Fruit fly (Drosophila melanogaster) whole organism, embryonic: ENCODE measurements around the gene zfh2.
A peak's percentile ranks its signal among the peaks of the same experiment; 100 is the strongest.

Source experiments
- Ada2b ChIP-seq: fragments of 200-800 bp; sonication (Bioruptor generic); IDR thresholded peaks from 2 replicates; pipeline ENCODE4 v1.3.6; 2022; ENCODE audit warnings: missing biosample characterization, missing genetic modification characterization
- CG11723 ChIP-seq: fragments of 200-800 bp; sonication (Bioruptor generic); optimal IDR thresholded peaks from 2 replicates; lab custom pipeline; 2017; ENCODE audit warnings: missing biosample characterization, mild to moderate bottlenecking, missing genetic modification characterization
- CG1233 ChIP-seq: fragments of 200-800 bp; sonication (Bioruptor generic); optimal IDR thresholded peaks from 4 replicates; lab custom pipeline; 2018; ENCODE audit warnings: missing biosample characterization, mild to moderate bottlenecking, missing genetic modification characterization
- CG12769 ChIP-seq: fragments of 200-800 bp; sonication (Bioruptor generic); optimal IDR thresholded peaks from 2 replicates; lab custom pipeline; 2019; ENCODE audit warnings: missing biosample characterization, mild to moderate bottlenecking, missing genetic modification characterization, moderate library complexity
- CG13624 ChIP-seq: fragments of 200-800 bp; sonication (Bioruptor generic); optimal IDR thresholded peaks from 2 replicates; lab custom pipeline; 2016; ENCODE audit warnings: missing biosample characterization, missing genetic modification characterization
- CG14965 ChIP-seq: fragments of 200-800 bp; sonication (Bioruptor generic); optimal IDR thresholded peaks from 2 replicates; lab custom pipeline; 2016; ENCODE audit warnings: missing biosample characterization, missing genetic modification characterization, borderline replicate concordance
- CG17568 ChIP-seq: fragments of 200-800 bp; sonication (Bioruptor generic); optimal IDR thresholded peaks from 2 replicates; lab custom pipeline; 2018; ENCODE audit warnings: missing biosample characterization, mild to moderate bottlenecking, missing genetic modification characterization, moderate library complexity
- CG17829 ChIP-seq: fragments of 200-800 bp; optimal IDR thresholded peaks from 2 replicates; lab custom pipeline; 2019; ENCODE audit warnings: missing biosample characterization, mild to moderate bottlenecking, missing genetic modification characterization, moderate library complexity
- CG18619 ChIP-seq: fragments of 200-800 bp; sonication (Bioruptor generic); optimal IDR thresholded peaks from 3 replicates; lab custom pipeline; 2017; ENCODE audit warnings: missing biosample characterization, mild to moderate bottlenecking, missing genetic modification characterization
- CG31365 ChIP-seq: fragments of 200-800 bp; sonication (Bioruptor generic); optimal IDR thresholded peaks from 2 replicates; lab custom pipeline; 2018; ENCODE audit warnings: missing biosample characterization, mild to moderate bottlenecking, missing genetic modification characterization
- CG31388 ChIP-seq: fragments of 200-800 bp; sonication (Bioruptor generic); optimal IDR thresholded peaks from 2 replicates; lab custom pipeline; 2016; ENCODE audit warnings: missing biosample characterization, missing genetic modification characterization
- CG43689 ChIP-seq: fragments of 200-800 bp; sonication (Bioruptor generic); IDR thresholded peaks from 2 replicates; pipeline ENCODE4 v1.3.6; 2022; ENCODE audit warnings: missing biosample characterization, missing genetic modification characterization
- CG7372 ChIP-seq: fragments of 200-800 bp; sonication (Bioruptor generic); IDR thresholded peaks from 2 replicates; pipeline ENCODE4 v1.3.6; 2022; ENCODE audit warnings: missing biosample characterization, missing genetic modification characterization
- CG7963 ChIP-seq: fragments of 200-800 bp; sonication (Bioruptor generic); IDR thresholded peaks from 3 replicates; pipeline ENCODE4 v1.3.6; 2022; ENCODE audit warnings: missing biosample characterization, missing genetic modification characterization; ENCODE audit not compliant: partially characterized antibody
- CG9727 ChIP-seq: fragments of 200-800 bp; sonication (Bioruptor generic); optimal IDR thresholded peaks from 3 replicates; lab custom pipeline; 2017; ENCODE audit warnings: missing biosample characterization, mild to moderate bottlenecking, missing genetic modification characterization
- CoRest ChIP-seq: fragments of 200-800 bp; sonication (Bioruptor generic); optimal IDR thresholded peaks from 3 replicates; lab custom pipeline; 2018; ENCODE audit warnings: missing biosample characterization, mild to moderate bottlenecking, missing genetic modification characterization, moderate library complexity
- CrebB ChIP-seq: fragments of 200-800 bp; sonication (Bioruptor generic); optimal IDR thresholded peaks from 3 replicates; lab custom pipeline; 2018; ENCODE audit warnings: missing biosample characterization, mild to moderate bottlenecking, missing genetic modification characterization
- D19A ChIP-seq: fragments of 200-800 bp; optimal IDR thresholded peaks from 3 replicates; lab custom pipeline; 2019; ENCODE audit warnings: missing biosample characterization, mild to moderate bottlenecking, missing genetic modification characterization, moderate library complexity
- Dad ChIP-seq: fragments of 200-800 bp; sonication (Bioruptor generic); optimal IDR thresholded peaks from 3 replicates; lab custom pipeline; 2016; ENCODE audit warnings: missing biosample characterization, missing genetic modification characterization
- Dek ChIP-seq: fragments of 200-800 bp; sonication (Bioruptor generic); optimal IDR thresholded peaks from 3 replicates; lab custom pipeline; 2019; ENCODE audit warnings: missing biosample characterization, mild to moderate bottlenecking, missing genetic modification characterization, moderate library complexity
- ERR ChIP-seq: fragments of 200-800 bp; sonication (Bioruptor generic); optimal IDR thresholded peaks from 2 replicates; lab custom pipeline; 2016; ENCODE audit warnings: missing biosample characterization, missing genetic modification characterization
- Fer3 ChIP-seq: fragments of 200-800 bp; sonication (Bioruptor generic); optimal IDR thresholded peaks from 2 replicates; lab custom pipeline; 2018; ENCODE audit warnings: missing biosample characterization, mild to moderate bottlenecking, missing genetic modification characterization, moderate library complexity
- Hmr ChIP-seq: fragments of 200-800 bp; sonication (Bioruptor generic); optimal IDR thresholded peaks from 3 replicates; lab custom pipeline; 2017; ENCODE audit warnings: mild to moderate bottlenecking, missing biosample characterization, missing genetic modification reagents, missing genetic modification characterization
- Hmx ChIP-seq: fragments of 200-800 bp; sonication (Bioruptor generic); optimal IDR thresholded peaks from 2 replicates; lab custom pipeline; 2016; ENCODE audit warnings: missing biosample characterization, missing genetic modification characterization
- Mes4 ChIP-seq: fragments of 200-800 bp; sonication (Bioruptor generic); optimal IDR thresholded peaks from 2 replicates; lab custom pipeline; 2016; ENCODE audit warnings: missing biosample characterization, missing genetic modification characterization
- Pdp1 ChIP-seq, 2 experiments: fragments of 200-800 bp; sonication (Bioruptor generic); optimal IDR thresholded peaks; 3 replicates each; lab custom pipeline; 2016; ENCODE audit warnings: missing biosample characterization in 2 of 2, missing genetic modification characterization in 2 of 2, mild to moderate bottlenecking in 1 of 2, moderate library complexity in 1 of 2
- Sry-δ ChIP-seq: fragments of 200-800 bp; sonication (Bioruptor generic); optimal IDR thresholded peaks from 2 replicates; lab custom pipeline; 2016; ENCODE audit warnings: missing biosample characterization, missing genetic modification characterization
- Stat92E ChIP-seq, 3 experiments: fragments of >200 bp in 2 of 3; fragments of 200-800 bp in 1 of 3; sonication (Bioruptor generic) in 1 of 3; optimal IDR thresholded peaks; 2 replicates each; lab custom pipeline; 2017 to 2019; ENCODE audit warnings: missing biosample characterization in 3 of 3, missing genetic modification characterization in 3 of 3, mild to moderate bottlenecking in 1 of 3, moderate library complexity in 1 of 3
- al ChIP-seq: fragments of 200-800 bp; sonication (Bioruptor generic); IDR thresholded peaks from 2 replicates; pipeline ENCODE4 v1.3.6; 2022; ENCODE audit warnings: missing biosample characterization, missing genetic modification characterization
- bab2 ChIP-seq: fragments of 200-800 bp; sonication (Bioruptor generic); optimal IDR thresholded peaks from 2 replicates; lab custom pipeline; 2016; ENCODE audit warnings: missing biosample characterization, missing genetic modification characterization
- bbx ChIP-seq: fragments of 200-800 bp; sonication (Bioruptor generic); IDR thresholded peaks from 2 replicates; pipeline ENCODE4 v1.3.6; 2022; ENCODE audit warnings: missing biosample characterization, missing genetic modification characterization; ENCODE audit not compliant: partially characterized antibody
- chinmo ChIP-seq: fragments of 200-800 bp; sonication (Bioruptor generic); IDR thresholded peaks from 4 replicates; pipeline ENCODE4 v1.3.6; 2022; ENCODE audit warnings: missing biosample characterization, missing genetic modification characterization; ENCODE audit not compliant: partially characterized antibody
- dan ChIP-seq: fragments of 200-800 bp; sonication (Bioruptor generic); IDR thresholded peaks from 2 replicates; pipeline ENCODE4 v1.3.6; 2022; ENCODE audit warnings: missing biosample characterization, missing genetic modification characterization
- dm ChIP-seq: fragments of 200-800 bp; sonication (Bioruptor generic); optimal IDR thresholded peaks from 3 replicates; lab custom pipeline; 2016; ENCODE audit warnings: missing biosample characterization, missing genetic modification characterization
- eve ChIP-seq, 2 experiments: fragments of >200 bp; optimal IDR thresholded peaks; 2 replicates each; lab custom pipeline; 2017; ENCODE audit warnings: missing biosample characterization in 2 of 2, missing genetic modification characterization in 2 of 2
- exex ChIP-seq: fragments of 200-800 bp; sonication (Bioruptor generic); optimal IDR thresholded peaks from 4 replicates; lab custom pipeline; 2018; ENCODE audit warnings: missing biosample characterization, mild to moderate bottlenecking, missing genetic modification characterization, moderate library complexity
- ftz-f1 ChIP-seq: fragments of 200-800 bp; sonication (Bioruptor generic); optimal IDR thresholded peaks from 2 replicates; lab custom pipeline; 2016; ENCODE audit warnings: missing biosample characterization, missing genetic modification characterization
- gcm2 ChIP-seq: fragments of 200-800 bp; sonication (Bioruptor generic); optimal IDR thresholded peaks from 2 replicates; lab custom pipeline; 2016; ENCODE audit warnings: missing biosample characterization, missing genetic modification characterization
- kah ChIP-seq: fragments of 200-800 bp; sonication (Bioruptor generic); optimal IDR thresholded peaks from 2 replicates; lab custom pipeline; 2018; ENCODE audit warnings: missing biosample characterization, mild to moderate bottlenecking, missing genetic modification characterization
- lab ChIP-seq: fragments of 200-800 bp; sonication (Bioruptor generic); optimal IDR thresholded peaks from 3 replicates; lab custom pipeline; 2017; ENCODE audit warnings: missing biosample characterization, missing genetic modification characterization, mild to moderate bottlenecking, moderate library complexity, missing genetic modification reagents
- lilli ChIP-seq: fragments of 200-800 bp; sonication (Bioruptor generic); optimal IDR thresholded peaks from 3 replicates; lab custom pipeline; 2016; ENCODE audit warnings: missing biosample characterization, missing genetic modification characterization
- nmo ChIP-seq: fragments of 200-800 bp; sonication (Bioruptor generic); optimal IDR thresholded peaks from 2 replicates; lab custom pipeline; 2018; ENCODE audit warnings: missing biosample characterization, mild to moderate bottlenecking, missing genetic modification characterization, moderate library complexity
- ranshi ChIP-seq: fragments of 200-800 bp; sonication (Bioruptor generic); IDR thresholded peaks from 2 replicates; pipeline ENCODE4 v1.3.6; 2022; ENCODE audit warnings: missing biosample characterization, missing genetic modification characterization
- rib ChIP-seq: fragments of 200-800 bp; sonication (Bioruptor generic); IDR thresholded peaks from 2 replicates; pipeline ENCODE4 v1.3.6; 2022; ENCODE audit warnings: missing biosample characterization, missing genetic modification characterization
- sd ChIP-seq: fragments of 200-800 bp; sonication (Bioruptor generic); optimal IDR thresholded peaks from 3 replicates; lab custom pipeline; 2018; ENCODE audit warnings: missing biosample characterization, mild to moderate bottlenecking, missing genetic modification characterization, moderate library complexity
- shn ChIP-seq: fragments of 200-800 bp; sonication (Bioruptor generic); optimal IDR thresholded peaks from 3 replicates; lab custom pipeline; 2016; ENCODE audit warnings: missing biosample characterization, missing genetic modification characterization
- so ChIP-seq: fragments of 200-800 bp; sonication (Bioruptor generic); IDR thresholded peaks from 3 replicates; pipeline ENCODE4 v1.3.6; 2022; ENCODE audit warnings: missing biosample characterization, missing genetic modification characterization
- sqz ChIP-seq: fragments of 200-800 bp; sonication (Bioruptor generic); optimal IDR thresholded peaks from 3 replicates; lab custom pipeline; 2018; ENCODE audit warnings: missing biosample characterization, mild to moderate bottlenecking, missing genetic modification characterization
- ssp ChIP-seq: fragments of 200-800 bp; sonication (Bioruptor generic); IDR thresholded peaks from 2 replicates; pipeline ENCODE4 v1.3.6; 2022; ENCODE audit warnings: missing biosample characterization, missing genetic modification characterization
- stc ChIP-seq: fragments of 200-800 bp; sonication (Bioruptor generic); IDR thresholded peaks from 2 replicates; pipeline ENCODE4 v1.3.6; 2022; ENCODE audit warnings: missing biosample characterization, missing genetic modification characterization

The zfh2 gene

dm6 chr4:497724-498123 lies 3.9 kb upstream of the zfh2 start (continued):
- TF ChIP-seq ftz-f1 (GFP tag; lab: Kevin White, UChicago), result peak; percentile 3
- TF ChIP-seq gcm2, result peak; percentile 86
- TF ChIP-seq shn, result peak; percentile 86
- peak; percentile 85 for TF ChIP-seq rib
- TF ChIP-seq CG31365 (tag; lab: Kevin White, UChicago), result peak; percentile 90
- TF ChIP-seq sqz (GFP tag; lab: Kevin White, UChicago), result peak; percentile 97
- TF ChIP-seq CG13624, result peak; percentile 72
- peak; percentile 94 for TF ChIP-seq CG11723 (GFP tag; lab: Kevin White, UChicago)
- TF ChIP-seq CrebB (tag; lab: Kevin White, UChicago), result peak; percentile 97
- TF ChIP-seq Ada2b, result peak; percentile 52; the same call in 1 of the 2 replicates
- peak; percentile 87 for TF ChIP-seq kah (GFP tag; lab: Kevin White, UChicago)
- no peak for TF ChIP-seq Hmx (GFP tag; lab: Kevin White, UChicago)
- TF ChIP-seq lab (GFP tag; lab: Kevin White, UChicago), result peak; percentile 96
- TF ChIP-seq ssp (GFP tag; lab: Robert Waterston, UW), result no peak
- peak; percentile 75 for TF ChIP-seq ERR
- TF ChIP-seq Mes4 (GFP tag; lab: Kevin White, UChicago), result peak; percentile 92
- TF ChIP-seq CG43689 (GFP tag; lab: Robert Waterston, UW), result no peak
- peak; percentile 83 for TF ChIP-seq sd (tag; lab: Kevin White, UChicago)
- TF ChIP-seq dm (GFP tag; lab: Kevin White, UChicago), result peak; percentile 72
- no peak for TF ChIP-seq al (GFP tag; lab: Robert Waterston, UW)
- peak; percentile 96 for TF ChIP-seq CG9727
- TF ChIP-seq dan (GFP tag; lab: Robert Waterston, UW), result no peak
- peak; percentile 53 for TF ChIP-seq Sry-δ (GFP tag; lab: Kevin White, UChicago)
- peak in 1 of 3 experiments; percentile 78 for TF ChIP-seq Stat92E (GFP tag; optimal IDR thresholded peaks at IDR 0.05; lab: Kevin White, UChicago)
- TF ChIP-seq CG17568, result peak; percentile 97
- peak; percentile 85; the same call in 1 of the 2 replicates for TF ChIP-seq stc (GFP tag; lab: Robert Waterston, UW)
- TF ChIP-seq exex (tag; lab: Kevin White, UChicago), result peak; percentile 63
- peak; percentile 79 for TF ChIP-seq Dad (GFP tag; lab: Kevin White, UChicago)
- peak; percentile 44 for TF ChIP-seq nmo (GFP tag; lab: Kevin White, UChicago)
- TF ChIP-seq CoRest, result peak; percentile 86
- peak; percentile 86 for TF ChIP-seq CG17829
- TF ChIP-seq ranshi (GFP tag; lab: Robert Waterston, UW), result no peak; the same call in 1 of the 2 replicates
- TF ChIP-seq CG1233 (GFP tag; lab: Kevin White, UChicago), result peak; percentile 98
- 0 out of 4 replicates have a peak, but pooled peaks have one; percentile 51 for TF ChIP-seq chinmo (GFP tag; lab: Robert Waterston, UW)
- peak; percentile 80 for TF ChIP-seq CG31388 (GFP tag; lab: Kevin White, UChicago)
- peak; percentile 86 for TF ChIP-seq CG12769 (tag; lab: Kevin White, UChicago)
- peak; percentile 66 for TF ChIP-seq lilli (GFP tag; lab: Kevin White, UChicago)
- peak in 1 of 2 experiments; percentile 85 for TF ChIP-seq eve (GFP tag; optimal IDR thresholded peaks at IDR 0.05; lab: Kevin White, UChicago)
- no peak for TF ChIP-seq bbx (GFP tag; lab: Robert Waterston, UW)
- TF ChIP-seq Pdp1 (GFP tag; optimal IDR thresholded peaks at IDR 0.05; lab: Kevin White, UChicago), result peak; percentile 78
- TF ChIP-seq bab2 (GFP tag; lab: Kevin White, UChicago), result peak; percentile 92
- no peak; the same call in 1 of the 2 replicates for TF ChIP-seq CG7372 (GFP tag; lab: Robert Waterston, UW)
- peak; percentile 95 for TF ChIP-seq CG18619
- no peak for TF ChIP-seq CG7963
- TF ChIP-seq so (GFP tag; lab: Robert Waterston, UW), result peak; percentile 93; the same call in 2 of the 3 replicates
- peak; percentile 65 for TF ChIP-seq Dek (tag; lab: Kevin White, UChicago)
- TF ChIP-seq CG14965, result peak; percentile 88
- peak; percentile 85 for TF ChIP-seq D19A (tag; lab: Kevin White, UChicago)
- TF ChIP-seq Fer3, result peak; percentile 88
- peak; percentile 92 for TF ChIP-seq Hmr (GFP tag; lab: Kevin White, UChicago)
